Worm (Caenorhabditis elegans) whole organism, young adult: ENCODE results near the gene dsl-5.

Experiments used
- B0035.1 ChIP-seq: sonication (generic microtip); optimal IDR thresholded peaks from 2 replicates; lab custom pipeline; 2016; ENCODE audit warnings: missing genetic modification characterization, mild to moderate bottlenecking, missing compliant biosample characterization, missing genotype, missing genetic modification reagents
- D2030.7 ChIP-seq: fragments of 200-800 bp; sonication (Bioruptor generic); IDR thresholded peaks from 2 replicates; pipeline ENCODE4 v1.3.6; 2022; ENCODE audit warnings: missing genetic modification reagents, missing genetic modification characterization, missing compliant biosample characterization
- F23B12.7 ChIP-seq: sonication (generic microtip); optimal IDR thresholded peaks from 2 replicates; lab custom pipeline; 2017; ENCODE audit warnings: missing genetic modification characterization, mild to moderate bottlenecking, missing compliant biosample characterization, antibody characterized with exemption, moderate library complexity; ENCODE audit not compliant: insufficient read depth
- F33H1.4 ChIP-seq: fragments of 200-800 bp; sonication (Bioruptor generic); IDR thresholded peaks from 2 replicates; pipeline ENCODE4 v1.3.6; 2022; ENCODE audit warnings: missing genetic modification reagents, missing genetic modification characterization, missing compliant biosample characterization
- F49E8.2 ChIP-seq: sonication (generic microtip); optimal IDR thresholded peaks from 3 replicates; lab custom pipeline; 2017; ENCODE audit warnings: missing genetic modification characterization, mild to moderate bottlenecking, missing compliant biosample characterization, antibody characterized with exemption, moderate library complexity; ENCODE audit not compliant: insufficient read depth
- F57A8.1 ChIP-seq: fragments of 200-800 bp; sonication (Bioruptor generic); optimal IDR thresholded peaks from 2 replicates; lab custom pipeline; 2018; ENCODE audit warnings: mild to moderate bottlenecking, missing genetic modification characterization, moderate library complexity, missing compliant biosample characterization
- K11D2.4 ChIP-seq: fragments of 200-800 bp; sonication (Bioruptor generic); IDR thresholded peaks from 2 replicates; pipeline ENCODE4 v1.3.6; 2022; ENCODE audit warnings: missing genetic modification reagents, missing genetic modification characterization, missing compliant biosample characterization
- K12H6.12 ChIP-seq: fragments of 200-800 bp; sonication (Bioruptor generic); optimal IDR thresholded peaks from 2 replicates; lab custom pipeline; 2018; ENCODE audit warnings: mild to moderate bottlenecking, missing genetic modification characterization, missing compliant biosample characterization
- Y53G8AR.9 ChIP-seq: fragments of 200-800 bp; sonication (Bioruptor generic); conservative IDR thresholded peaks from 2 replicates; pipeline ENCODE4 v1.3.6; 2022; ENCODE audit warnings: missing genetic modification reagents, missing genetic modification characterization, missing compliant biosample characterization
- Y56A3A.18 ChIP-seq: fragments of 200-800 bp; sonication (Bioruptor generic); IDR thresholded peaks from 2 replicates; pipeline ENCODE4 v1.3.6; 2022; ENCODE audit warnings: missing genetic modification reagents, missing genetic modification characterization, missing compliant biosample characterization
- ama-1 ChIP-seq, 3 experiments: fragments of 150-350 bp in 1 of 3; sonication (generic microtip) in 2 of 3; optimal IDR thresholded peaks; 2 replicates each; lab custom pipeline; 2014 to 2018; ENCODE audit warnings: missing biosample characterization in 2 of 3, missing genetic modification characterization in 2 of 3, missing genetic modification reagents in 2 of 3
- attf-5 ChIP-seq: fragments of 200-800 bp; sonication (Bioruptor generic); optimal IDR thresholded peaks from 2 replicates; lab custom pipeline; 2018; ENCODE audit warnings: mild to moderate bottlenecking, missing genetic modification characterization, missing compliant biosample characterization
- bed-1 ChIP-seq: fragments of 200-800 bp; sonication (Bioruptor generic); IDR thresholded peaks from 2 replicates; pipeline ENCODE4 v1.3.6; 2022; ENCODE audit warnings: missing genetic modification reagents, missing genetic modification characterization, missing compliant biosample characterization
- cebp-1 ChIP-seq, 2 experiments: fragments of 200-800 bp in 1 of 2; sonication (Bioruptor generic) in 1 of 2; sonication (generic microtip) in 1 of 2; IDR thresholded peaks in 1 of 2; optimal IDR thresholded peaks in 1 of 2; 2 replicates each; pipeline versions ENCODE4 v1.3.6 to Lab custom; 2017 to 2022; ENCODE audit warnings: missing compliant biosample characterization in 2 of 2, missing genetic modification characterization in 2 of 2, mild to moderate bottlenecking in 1 of 2, missing genetic modification reagents in 1 of 2, moderate library complexity in 1 of 2
- ceh-27 ChIP-seq: fragments of 200-800 bp; sonication (Bioruptor generic); optimal IDR thresholded peaks from 2 replicates; lab custom pipeline; 2018; ENCODE audit warnings: mild to moderate bottlenecking, missing genetic modification characterization, moderate library complexity, missing compliant biosample characterization
- ceh-91 ChIP-seq: fragments of 200-800 bp; sonication (Bioruptor generic); IDR thresholded peaks from 2 replicates; pipeline ENCODE4 v1.3.6; 2022; ENCODE audit warnings: missing genetic modification reagents, missing genetic modification characterization, missing compliant biosample characterization
- chd-7 ChIP-seq: sonication (generic microtip); optimal IDR thresholded peaks from 2 replicates; lab custom pipeline; 2016; ENCODE audit warnings: mild to moderate bottlenecking, missing genetic modification characterization, moderate library complexity, missing compliant biosample characterization
- dox-1 ChIP-seq: fragments of 200-800 bp; sonication (Bioruptor generic); IDR thresholded peaks from 2 replicates; pipeline ENCODE4 v1.3.6; 2022; ENCODE audit warnings: missing genetic modification reagents, missing genetic modification characterization, missing compliant biosample characterization
- egrh-3 ChIP-seq: fragments of 200-800 bp; sonication (Bioruptor generic); IDR thresholded peaks from 2 replicates; pipeline ENCODE4 v1.3.6; 2022; ENCODE audit warnings: missing genetic modification reagents, missing genetic modification characterization, missing compliant biosample characterization
- fkh-3 ChIP-seq: sonication (generic microtip); optimal IDR thresholded peaks from 2 replicates; lab custom pipeline; 2016; ENCODE audit warnings: mild to moderate bottlenecking, missing genetic modification characterization, missing compliant biosample characterization
- hmg-1.2 ChIP-seq: fragments of 200-800 bp; sonication (Bioruptor generic); IDR thresholded peaks from 2 replicates; pipeline ENCODE4 v1.3.6; 2022; ENCODE audit warnings: missing genetic modification reagents, missing genetic modification characterization, missing compliant biosample characterization
- hmg-20 ChIP-seq: fragments of 200-800 bp; sonication (Bioruptor generic); IDR thresholded peaks from 2 replicates; pipeline ENCODE4 v1.3.6; 2022; ENCODE audit warnings: missing genetic modification reagents, missing genetic modification characterization, missing compliant biosample characterization
- hsf-1 ChIP-seq: fragments of 200-800 bp; sonication (Bioruptor generic); IDR thresholded peaks from 2 replicates; pipeline ENCODE4 v1.3.6; 2022; ENCODE audit warnings: missing genetic modification reagents, missing genetic modification characterization, missing compliant biosample characterization
- lin-54 ChIP-seq: fragments of 200-800 bp; sonication (Bioruptor generic); optimal IDR thresholded peaks from 2 replicates; lab custom pipeline; 2018; ENCODE audit warnings: mild to moderate bottlenecking, missing genetic modification characterization, missing compliant biosample characterization
- lsl-1 ChIP-seq: fragments of 200-800 bp; sonication (Bioruptor generic); optimal IDR thresholded peaks from 2 replicates; lab custom pipeline; 2018; ENCODE audit warnings: mild to moderate bottlenecking, missing genetic modification characterization, moderate library complexity, missing compliant biosample characterization
- lsy-27 ChIP-seq: sonication (generic microtip); optimal IDR thresholded peaks from 2 replicates; lab custom pipeline; 2017; ENCODE audit warnings: missing genetic modification characterization, mild to moderate bottlenecking, missing compliant biosample characterization, antibody characterized with exemption, missing genotype, borderline replicate concordance; ENCODE audit not compliant: insufficient read depth
- madf-10 ChIP-seq: sonication (generic microtip); optimal IDR thresholded peaks from 2 replicates; lab custom pipeline; 2016; ENCODE audit warnings: mild to moderate bottlenecking, missing genetic modification characterization, missing compliant biosample characterization
- madf-3 ChIP-seq: fragments of 200-800 bp; sonication (Bioruptor generic); IDR thresholded peaks from 2 replicates; pipeline ENCODE4 v1.3.6; 2022; ENCODE audit warnings: missing genetic modification reagents, missing genetic modification characterization, missing compliant biosample characterization
- mcd-1 ChIP-seq: fragments of 200-800 bp; sonication (Bioruptor generic); IDR thresholded peaks from 2 replicates; pipeline ENCODE4 v1.3.6; 2022; ENCODE audit warnings: missing genetic modification reagents, missing genetic modification characterization, missing compliant biosample characterization
- mes-4 ChIP-seq: sonication (generic microtip); optimal IDR thresholded peaks from 2 replicates; lab custom pipeline; 2016; ENCODE audit warnings: missing genotype, missing genetic modification characterization, missing compliant biosample characterization
- nfyb-1 ChIP-seq: fragments of 200-800 bp; sonication (Bioruptor generic); IDR thresholded peaks from 2 replicates; pipeline ENCODE4 v1.3.6; 2022; ENCODE audit warnings: missing genetic modification reagents, missing genetic modification characterization, missing compliant biosample characterization
- rec-8 ChIP-seq, 2 experiments: sonication (generic microtip); optimal IDR thresholded peaks; 2 replicates each; lab custom pipeline; 2016; ENCODE audit warnings: mild to moderate bottlenecking in 2 of 2, missing genetic modification characterization in 2 of 2, missing genetic modification reagents in 2 of 2, missing genotype in 2 of 2, missing biosample characterization in 1 of 2, missing compliant biosample characterization in 1 of 2, moderate library complexity in 1 of 2
- rpc-1 ChIP-seq, 2 experiments: fragments of 150-350 bp in 1 of 2; sonication (generic microtip) in 1 of 2; optimal IDR thresholded peaks; 2 replicates each; lab custom pipeline; 2014 to 2018; ENCODE audit warnings: missing biosample characterization in 1 of 2, missing genetic modification characterization in 1 of 2, missing genetic modification reagents in 1 of 2, missing genotype in 1 of 2
- snpc-3.4 ChIP-seq: sonication (generic microtip); optimal IDR thresholded peaks from 2 replicates; lab custom pipeline; 2017; ENCODE audit warnings: missing genetic modification characterization, mild to moderate bottlenecking, missing compliant biosample characterization, antibody characterized with exemption, moderate library complexity, missing genotype, missing genetic modification reagents
- snpc-4 ChIP-seq, 5 experiments: fragments of 150-350 bp in 1 of 5; sonication (generic microtip) in 4 of 5; optimal IDR thresholded peaks; 2 replicates each; lab custom pipeline; 2014 to 2018; ENCODE audit warnings: missing genetic modification characterization in 5 of 5, missing biosample characterization in 3 of 5, antibody characterized with exemption in 2 of 5, mild to moderate bottlenecking in 2 of 5, missing compliant biosample characterization in 2 of 5, missing genotype in 2 of 5, moderate library complexity in 2 of 5, missing genetic modification reagents in 1 of 5
- tbp1 ChIP-seq: fragments of 200-800 bp; sonication (Bioruptor generic); optimal IDR thresholded peaks from 2 replicates; lab custom pipeline; 2018; ENCODE audit warnings: mild to moderate bottlenecking, missing genetic modification characterization, missing compliant biosample characterization
- tbx-9 ChIP-seq: sonication (generic microtip); optimal IDR thresholded peaks from 2 replicates; lab custom pipeline; 2016; ENCODE audit warnings: borderline replicate concordance, missing genetic modification characterization, inconsistent platforms, missing compliant biosample characterization
- tlf-1 ChIP-seq: fragments of 200-800 bp; sonication (Bioruptor generic); optimal IDR thresholded peaks from 2 replicates; lab custom pipeline; 2018; ENCODE audit warnings: mild to moderate bottlenecking, missing genetic modification characterization, missing compliant biosample characterization
- unc-130 ChIP-seq: sonication (generic microtip); optimal IDR thresholded peaks from 2 replicates; lab custom pipeline; 2016; ENCODE audit warnings: missing genetic modification reagents, missing genetic modification characterization, missing compliant biosample characterization
- zfh-2 ChIP-seq: fragments of 200-800 bp; sonication (Bioruptor generic); conservative IDR thresholded peaks from 2 replicates; pipeline ENCODE4 v1.3.6; 2022; ENCODE audit warnings: missing genetic modification reagents, missing genetic modification characterization, missing compliant biosample characterization

Gene dsl-5

DNA sequence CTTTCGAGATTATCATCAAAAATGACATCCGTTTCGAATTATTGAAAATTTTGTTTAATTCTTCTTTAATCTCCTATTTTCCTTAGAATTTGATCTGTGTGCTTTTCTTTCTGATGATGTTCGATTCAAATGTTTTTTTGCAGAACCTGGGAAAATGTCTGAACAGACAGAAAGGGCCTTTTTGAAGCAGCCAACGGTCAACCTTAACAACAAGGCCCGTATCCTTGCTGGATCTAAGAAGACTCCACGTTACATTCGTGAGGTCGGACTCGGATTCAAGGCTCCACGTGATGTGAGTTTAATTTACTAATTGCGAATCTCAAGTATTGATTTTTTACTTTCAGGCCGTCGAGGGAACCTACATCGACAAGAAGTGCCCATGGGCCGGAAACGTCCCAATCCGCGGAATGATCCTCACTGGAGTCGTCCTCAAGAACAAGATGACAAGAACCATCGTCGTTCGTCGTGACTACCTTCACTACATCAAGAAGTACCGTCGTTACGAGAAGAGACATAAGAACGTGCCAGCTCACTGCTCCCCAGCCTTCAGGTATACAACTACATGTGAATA, 18.2 kb downstream of the dsl-5 start, which contains the start of gene rps-11:
Gene rps-11, plus strand, starts transcription at position 144 of the 571 bp plus-strand sequence.
- TF ChIP-seq ceh-27 = no peak
- TF ChIP-seq bed-1 (GFP tag; lab: Robert Waterston, UW) = 0 out of 2 replicates have a peak, but pooled peaks have one; percentile 48

DNA sequence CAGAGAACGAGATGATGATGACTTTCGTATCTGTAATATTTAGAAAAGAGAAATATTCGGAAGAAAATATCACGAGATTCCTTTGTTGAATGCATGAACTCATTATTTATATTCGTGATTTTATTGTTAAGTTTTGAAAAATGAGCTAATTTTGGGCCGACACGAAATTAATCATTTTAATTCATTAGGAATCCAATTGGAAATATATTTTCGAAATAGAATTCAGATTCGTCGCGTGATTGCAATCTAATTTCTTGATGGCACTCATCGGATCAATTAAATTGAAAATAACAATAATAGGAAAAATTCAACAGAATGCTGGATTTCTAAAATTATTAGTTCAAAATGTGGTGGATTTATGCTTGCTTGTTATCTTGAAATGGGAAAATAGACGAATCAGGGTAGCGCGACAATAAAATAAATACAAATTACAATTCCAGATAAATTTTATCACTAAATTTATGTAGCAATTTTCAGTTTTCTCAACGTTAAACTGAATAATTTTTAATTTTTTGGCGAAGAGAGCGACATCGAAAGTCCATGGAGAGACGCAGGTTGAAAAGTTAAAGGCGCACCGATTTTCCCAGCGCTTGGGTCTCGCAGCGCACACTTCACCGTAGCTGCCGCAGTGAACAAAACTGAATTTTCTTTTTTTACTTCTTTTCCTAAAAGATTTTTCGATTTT, 18.9 kb downstream of the dsl-5 start:
- TF ChIP-seq K11D2.4 (GFP tag; lab: Robert Waterston, UW) = 0 out of 2 replicates have a peak, but pooled peaks have one; percentile 14
- no peak for TF ChIP-seq zfh-2
- no peak for TF ChIP-seq fkh-3 (tag; lab: Kevin White, UChicago)
- peak; percentile 23 for TF ChIP-seq lsy-27 (tag; lab: Kevin White, UChicago)
- TF ChIP-seq F23B12.7 = peak; percentile 75
- 0 out of 2 replicates have a peak, but pooled peaks have one; percentile 16 for TF ChIP-seq egrh-3 (GFP tag; lab: Robert Waterston, UW)
- TF ChIP-seq lin-54 (GFP tag; lab: Kevin White, UChicago) = peak; percentile 36
- TF ChIP-seq ama-1 (optimal IDR thresholded peaks at IDR 0.05; lab: Kevin White, UChicago) = no peak
- TF ChIP-seq ama-1 (GFP tag; optimal IDR thresholded peaks at IDR 0.05; lab: Kevin White, UChicago) = peak; percentile 47 to 51
- TF ChIP-seq hmg-20 (GFP tag; lab: Robert Waterston, UW) = 0 out of 2 replicates have a peak, but pooled peaks have one; percentile 32
- TF ChIP-seq mes-4 (tag; lab: Kevin White, UChicago) = no peak
- TF ChIP-seq snpc-3.4 (tag; lab: Kevin White, UChicago) = peak; percentile 80
- peak; percentile 60; the same call in 1 of the 2 replicates for TF ChIP-seq nfyb-1 (GFP tag; lab: Robert Waterston, UW)
- peak; percentile 30 for TF ChIP-seq attf-5
- TF ChIP-seq mcd-1 (GFP tag; lab: Robert Waterston, UW) = peak; percentile 71
- no peak for TF ChIP-seq tbx-9 (tag; lab: Kevin White, UChicago)
- peak; percentile 11 for TF ChIP-seq madf-10 (tag; lab: Kevin White, UChicago)
- TF ChIP-seq F57A8.1 (GFP tag; lab: Kevin White, UChicago) = no peak
- peak; percentile 76 for TF ChIP-seq hmg-1.2
- peak; percentile 5 for TF ChIP-seq chd-7 (tag; lab: Kevin White, UChicago)
- TF ChIP-seq dox-1 = peak; percentile 62; the same call in 1 of the 2 replicates
- TF ChIP-seq ceh-91 (GFP tag; lab: Robert Waterston, UW) = peak; percentile 67
- peak; percentile 94 for TF ChIP-seq F33H1.4
- peak in 1 of 2 experiments; percentile 21 for TF ChIP-seq rec-8 (tag; optimal IDR thresholded peaks at IDR 0.05; lab: Kevin White, UChicago)
- peak; percentile 1 for TF ChIP-seq rpc-1 (optimal IDR thresholded peaks at IDR 0.05; lab: Kevin White, UChicago)
- peak; percentile 3 for TF ChIP-seq rpc-1 (tag; optimal IDR thresholded peaks at IDR 0.05; lab: Kevin White, UChicago)
- TF ChIP-seq unc-130 (GFP tag; lab: Kevin White, UChicago) = peak; percentile 54
- no peak for TF ChIP-seq cebp-1 (GFP tag; IDR thresholded peaks at IDR 0.05; lab: Robert Waterston, UW)
- TF ChIP-seq cebp-1 (tag; optimal IDR thresholded peaks at IDR 0.05; lab: Kevin White, UChicago) = peak; percentile 57
- TF ChIP-seq hsf-1 = peak; percentile 28; the same call in 1 of the 2 replicates
- peak; percentile 60 for TF ChIP-seq tbp1 (GFP tag; lab: Kevin White, UChicago)
- TF ChIP-seq F49E8.2 = peak; percentile 78
- TF ChIP-seq Y53G8AR.9 (GFP tag; lab: Robert Waterston, UW) = peak; percentile 35; the same call in 1 of the 2 replicates
- TF ChIP-seq B0035.1 (tag; lab: Kevin White, UChicago) = peak; percentile 43
- peak; percentile 69 for TF ChIP-seq lsl-1 (GFP tag; lab: Kevin White, UChicago)
- no peak for TF ChIP-seq snpc-4 (GFP tag; optimal IDR thresholded peaks at IDR 0.05; lab: Kevin White, UChicago)
- TF ChIP-seq snpc-4 (tag; optimal IDR thresholded peaks at IDR 0.05; lab: Kevin White, UChicago) = peak; percentile 25 to 57 (median 36)
- no peak for TF ChIP-seq Y56A3A.18 (GFP tag; lab: Robert Waterston, UW)
- TF ChIP-seq bed-1 (GFP tag; lab: Robert Waterston, UW) = no peak
- TF ChIP-seq D2030.7 (GFP tag; lab: Robert Waterston, UW) = peak; percentile 72
- peak; percentile 35 for TF ChIP-seq tlf-1 (GFP tag; lab: Kevin White, UChicago)
- peak; percentile 15 for TF ChIP-seq K12H6.12 (tag; lab: Kevin White, UChicago)
- TF ChIP-seq madf-3 (GFP tag; lab: Robert Waterston, UW) = peak; percentile 74; the same call in 1 of the 2 replicates
